Worm (Caenorhabditis elegans) whole organism, late embryonic: ENCODE results near the gene F54A3.6.

Experiments used
- C38D4.7 ChIP-seq: fragments of 200-800 bp; sonication (Bioruptor generic); optimal IDR thresholded peaks from 2 replicates; lab custom pipeline; 2018; ENCODE audit warnings: mild to moderate bottlenecking, missing genetic modification characterization, moderate library complexity, missing compliant biosample characterization
- F13H6.1 ChIP-seq: sonication (generic microtip); optimal IDR thresholded peaks from 2 replicates; lab custom pipeline; 2016; ENCODE audit warnings: missing genetic modification characterization, missing compliant biosample characterization
- K09A11.1 ChIP-seq: sonication (generic microtip); optimal IDR thresholded peaks from 2 replicates; lab custom pipeline; 2017; ENCODE audit warnings: antibody characterized with exemption, mild to moderate bottlenecking, missing genetic modification characterization, missing compliant biosample characterization; ENCODE audit not compliant: insufficient read depth
- T23F11.4 ChIP-seq: fragments of 200-800 bp; sonication (Bioruptor generic); optimal IDR thresholded peaks from 2 replicates; lab custom pipeline; 2018; ENCODE audit warnings: mild to moderate bottlenecking, missing genetic modification characterization, missing compliant biosample characterization
- Y22D7AL.16 ChIP-seq: sonication (generic microtip); optimal IDR thresholded peaks from 2 replicates; lab custom pipeline; 2016; ENCODE audit warnings: missing genetic modification characterization, missing compliant biosample characterization
- ahr-1 ChIP-seq: sonication (generic microtip); optimal IDR thresholded peaks from 2 replicates; lab custom pipeline; 2016; ENCODE audit warnings: missing genetic modification characterization, missing compliant biosample characterization
- ceh-14 ChIP-seq: sonication (generic microtip); optimal IDR thresholded peaks from 2 replicates; lab custom pipeline; 2016; ENCODE audit warnings: missing genotype, missing genetic modification characterization, missing compliant biosample characterization
- ceh-19 ChIP-seq: fragments of 200-800 bp; sonication (Bioruptor generic); optimal IDR thresholded peaks from 2 replicates; lab custom pipeline; 2018; ENCODE audit warnings: mild to moderate bottlenecking, missing genetic modification characterization, missing compliant biosample characterization
- ceh-2 ChIP-seq: sonication (generic microtip); optimal IDR thresholded peaks from 2 replicates; lab custom pipeline; 2016; ENCODE audit warnings: missing genotype, missing genetic modification characterization, missing compliant biosample characterization
- ceh-24 ChIP-seq: sonication (generic microtip); optimal IDR thresholded peaks from 2 replicates; lab custom pipeline; 2016; ENCODE audit warnings: mild to moderate bottlenecking, missing genetic modification characterization, missing compliant biosample characterization
- ceh-30 ChIP-seq: fragments of 150-350 bp; optimal IDR thresholded peaks from 2 replicates; lab custom pipeline; 2014; ENCODE audit warnings: missing biosample characterization, missing genetic modification characterization
- ceh-31 ChIP-seq: sonication (generic microtip); optimal IDR thresholded peaks from 2 replicates; lab custom pipeline; 2016; ENCODE audit warnings: missing genetic modification characterization, missing compliant biosample characterization
- ceh-45 ChIP-seq: fragments of 200-800 bp; sonication (Bioruptor generic); IDR thresholded peaks from 2 replicates; pipeline ENCODE4 v1.3.6; 2022; ENCODE audit warnings: missing genetic modification reagents, missing genetic modification characterization, missing compliant biosample characterization
- ceh-48 ChIP-seq: sonication (generic microtip); optimal IDR thresholded peaks from 2 replicates; lab custom pipeline; 2016; ENCODE audit warnings: missing genetic modification characterization, inconsistent platforms, missing compliant biosample characterization
- ceh-6 ChIP-seq: fragments of 200-800 bp; sonication (Bioruptor generic); optimal IDR thresholded peaks from 2 replicates; lab custom pipeline; 2018; ENCODE audit warnings: mild to moderate bottlenecking, missing genetic modification characterization, missing compliant biosample characterization
- ceh-9 ChIP-seq: sonication (generic microtip); optimal IDR thresholded peaks from 2 replicates; lab custom pipeline; 2016; ENCODE audit warnings: mild to moderate bottlenecking, missing genetic modification characterization, inconsistent platforms, missing compliant biosample characterization
- dmd-4 ChIP-seq: sonication (generic microtip); optimal IDR thresholded peaks from 2 replicates; lab custom pipeline; 2016; ENCODE audit warnings: borderline replicate concordance, missing genetic modification characterization, missing compliant biosample characterization
- elt-2 ChIP-seq: sonication (generic microtip); optimal IDR thresholded peaks from 2 replicates; lab custom pipeline; 2016; ENCODE audit warnings: missing genetic modification reagents, missing genetic modification characterization, missing compliant biosample characterization
- elt-4 ChIP-seq: sonication (generic microtip); optimal IDR thresholded peaks from 2 replicates; lab custom pipeline; 2016; ENCODE audit warnings: missing genetic modification characterization, missing compliant biosample characterization
- fax-1 ChIP-seq: sonication (generic microtip); optimal IDR thresholded peaks from 2 replicates; lab custom pipeline; 2016; ENCODE audit warnings: missing genotype, missing genetic modification characterization, missing compliant biosample characterization
- hlh-13 ChIP-seq: fragments of 200-800 bp; sonication (Bioruptor generic); optimal IDR thresholded peaks from 2 replicates; lab custom pipeline; 2018; ENCODE audit warnings: mild to moderate bottlenecking, missing genetic modification characterization, missing compliant biosample characterization
- hlh-30 ChIP-seq: sonication (generic microtip); optimal IDR thresholded peaks from 2 replicates; lab custom pipeline; 2017; ENCODE audit warnings: antibody characterized with exemption, missing genetic modification characterization, missing compliant biosample characterization; ENCODE audit not compliant: insufficient read depth
- hlh-6 ChIP-seq: sonication (generic microtip); optimal IDR thresholded peaks from 2 replicates; lab custom pipeline; 2016; ENCODE audit warnings: missing genotype, missing genetic modification characterization, missing compliant biosample characterization
- hlh-8 ChIP-seq: sonication (generic microtip); optimal IDR thresholded peaks from 2 replicates; lab custom pipeline; 2016; ENCODE audit warnings: missing genotype, missing genetic modification characterization, missing compliant biosample characterization
- lin-11 ChIP-seq: fragments of 200-800 bp; sonication (Bioruptor generic); optimal IDR thresholded peaks from 2 replicates; lab custom pipeline; 2018; ENCODE audit warnings: mild to moderate bottlenecking, missing genetic modification characterization, missing compliant biosample characterization
- nhr-11 ChIP-seq: fragments of 150-350 bp; optimal IDR thresholded peaks from 2 replicates; lab custom pipeline; 2014; ENCODE audit warnings: missing biosample characterization, missing genetic modification characterization
- odd-2 ChIP-seq: sonication (generic microtip); optimal IDR thresholded peaks from 2 replicates; lab custom pipeline; 2017; ENCODE audit warnings: antibody characterized with exemption, mild to moderate bottlenecking, missing genetic modification characterization, missing compliant biosample characterization
- pax-1 ChIP-seq: fragments of 150-350 bp; optimal IDR thresholded peaks from 2 replicates; lab custom pipeline; 2014; ENCODE audit warnings: missing biosample characterization, missing genetic modification characterization
- pha-2 ChIP-seq: sonication (generic microtip); optimal IDR thresholded peaks from 2 replicates; lab custom pipeline; 2017; ENCODE audit warnings: mild to moderate bottlenecking, missing genetic modification characterization, missing compliant biosample characterization
- rnt-1 ChIP-seq: sonication (generic microtip); optimal IDR thresholded peaks from 2 replicates; lab custom pipeline; 2016; ENCODE audit warnings: missing genetic modification characterization, missing compliant biosample characterization
- sdc-2 ChIP-seq: sonication (generic microtip); optimal IDR thresholded peaks from 2 replicates; lab custom pipeline; 2016; ENCODE audit warnings: missing genotype, missing genetic modification characterization, missing compliant biosample characterization
- sox-2 ChIP-seq: fragments of 200-800 bp; sonication (Bioruptor generic); IDR thresholded peaks from 2 replicates; pipeline ENCODE4 v1.3.6; 2022; ENCODE audit warnings: missing genetic modification reagents, missing genetic modification characterization, missing compliant biosample characterization
- sox-4 ChIP-seq: sonication (generic microtip); optimal IDR thresholded peaks from 2 replicates; lab custom pipeline; 2017; ENCODE audit warnings: mild to moderate bottlenecking, missing genetic modification characterization, inconsistent platforms, missing compliant biosample characterization
- syd-9 ChIP-seq: sonication (generic microtip); optimal IDR thresholded peaks from 2 replicates; lab custom pipeline; 2016; ENCODE audit warnings: mild to moderate bottlenecking, missing genetic modification characterization, moderate library complexity, missing compliant biosample characterization
- tbx-2 ChIP-seq: sonication (generic microtip); optimal IDR thresholded peaks from 2 replicates; lab custom pipeline; 2016; ENCODE audit warnings: missing genetic modification characterization, missing compliant biosample characterization
- tbx-7 ChIP-seq: sonication (generic microtip); optimal IDR thresholded peaks from 2 replicates; lab custom pipeline; 2016; ENCODE audit warnings: missing genotype, missing genetic modification characterization, missing compliant biosample characterization
- ttx-3 ChIP-seq: sonication (generic microtip); optimal IDR thresholded peaks from 2 replicates; lab custom pipeline; 2016; ENCODE audit warnings: missing genetic modification reagents, missing genetic modification characterization, missing compliant biosample characterization
- unc-3 ChIP-seq, 2 experiments: fragments of 200-800 bp in 1 of 2; sonication (Bioruptor generic) in 1 of 2; sonication (generic microtip) in 1 of 2; conservative IDR thresholded peaks in 1 of 2; optimal IDR thresholded peaks in 1 of 2; 2 replicates each; pipeline versions ENCODE4 v1.3.6 to Lab custom; 2016 to 2022; ENCODE audit warnings: missing compliant biosample characterization in 2 of 2, missing genetic modification characterization in 2 of 2, missing genetic modification reagents in 1 of 2
- unc-42 ChIP-seq: sonication (generic microtip); optimal IDR thresholded peaks from 2 replicates; lab custom pipeline; 2016; ENCODE audit warnings: missing genotype, missing genetic modification characterization, missing compliant biosample characterization
- unc-86 ChIP-seq: sonication (generic microtip); optimal IDR thresholded peaks from 2 replicates; lab custom pipeline; 2016; ENCODE audit warnings: missing genetic modification characterization, missing compliant biosample characterization
- ztf-16 ChIP-seq: sonication (generic microtip); optimal IDR thresholded peaks from 2 replicates; lab custom pipeline; 2017; ENCODE audit warnings: missing genetic modification characterization, missing compliant biosample characterization

F54A3.6 gene

ce11 chrII:2190522-2190921 is 41.7 kb downstream of the F54A3.6 start:
- no peak for TF ChIP-seq ceh-45 (GFP tag; lab: Robert Waterston, UW)
- no peak for TF ChIP-seq tbx-2 (tag; lab: Kevin White, UChicago)
- TF ChIP-seq odd-2 (tag; lab: Kevin White, UChicago): no peak
- no peak for TF ChIP-seq ceh-6 (GFP tag; lab: Kevin White, UChicago)
- no peak for TF ChIP-seq tbx-7
- TF ChIP-seq ahr-1 (tag; lab: Kevin White, UChicago): no peak
- TF ChIP-seq F13H6.1 (tag; lab: Kevin White, UChicago): no peak
- no peak for TF ChIP-seq sdc-2 (tag; lab: Kevin White, UChicago)
- TF ChIP-seq syd-9 (tag; lab: Kevin White, UChicago): no peak
- TF ChIP-seq ceh-48: no peak

ce11 chrII:2189357-2189756 is 42.9 kb downstream of the F54A3.6 start, which contains the start of gene mtq-2:
Gene mtq-2 (minus strand): TSS chrII:2189457.
- TF ChIP-seq pax-1 (tag; lab: Kevin White, UChicago) (no peak), K09A11.1 (tag; lab: Kevin White, UChicago) (no peak), ceh-19 (no peak), rnt-1 (tag; lab: Kevin White, UChicago) (no peak), ceh-2 (tag; lab: Kevin White, UChicago) (no peak), pha-2 (tag; lab: Kevin White, UChicago) (no peak), ttx-3 (no peak), unc-86 (tag; lab: Kevin White, UChicago) (no peak), ceh-48 (no peak), ceh-9 (tag; lab: Kevin White, UChicago) (no peak), sox-4 (tag; lab: Kevin White, UChicago) (no peak), odd-2 (tag; lab: Kevin White, UChicago) (no peak), lin-11 (tag; lab: Kevin White, UChicago) (no peak), hlh-8 (tag; lab: Kevin White, UChicago) (no peak), hlh-6 (no peak), syd-9 (tag; lab: Kevin White, UChicago) (no peak)
- TF ChIP-seq, all 69 proteins: peak for 0

ce11 chrII:2186730-2187129 is 45.5 kb downstream of the F54A3.6 start:
- no peak for TF ChIP-seq unc-86 (tag; lab: Kevin White, UChicago)
- TF ChIP-seq unc-3 (GFP tag; conservative IDR thresholded peaks at IDR 0.05; lab: Robert Waterston, UW): no peak
- TF ChIP-seq unc-3 (tag; optimal IDR thresholded peaks at IDR 0.05; lab: Kevin White, UChicago): no peak
- no peak for TF ChIP-seq ahr-1 (tag; lab: Kevin White, UChicago)
- TF ChIP-seq unc-42: no peak
- no peak for TF ChIP-seq F13H6.1 (tag; lab: Kevin White, UChicago)
- TF ChIP-seq C38D4.7 (GFP tag; lab: Kevin White, UChicago): no peak
- TF ChIP-seq ttx-3: no peak
- no peak for TF ChIP-seq pax-1 (tag; lab: Kevin White, UChicago)
- TF ChIP-seq T23F11.4 (GFP tag; lab: Kevin White, UChicago): no peak
- TF ChIP-seq hlh-30: no peak
- no peak for TF ChIP-seq ceh-30 (tag; lab: Kevin White, UChicago)
- TF ChIP-seq ceh-24 (tag; lab: Kevin White, UChicago): no peak

ce11 chrII:2186329-2186728 is 45.9 kb downstream of the F54A3.6 start, which contains the start of gene gba-2:
Gene gba-2 (minus strand): TSS chrII:2186434.
- TF ChIP-seq Y22D7AL.16 (tag; lab: Kevin White, UChicago) (no peak), ahr-1 (tag; lab: Kevin White, UChicago) (no peak), elt-2 (tag; lab: Kevin White, UChicago) (no peak), dmd-4 (tag; lab: Kevin White, UChicago) (no peak), fax-1 (tag; lab: Kevin White, UChicago) (no peak), odd-2 (tag; lab: Kevin White, UChicago) (no peak), hlh-30 (no peak), F13H6.1 (tag; lab: Kevin White, UChicago) (no peak), ceh-14 (tag; lab: Kevin White, UChicago) (no peak), ztf-16 (tag; lab: Kevin White, UChicago) (no peak), sox-2 (no peak), T23F11.4 (GFP tag; lab: Kevin White, UChicago) (no peak), nhr-11 (tag; lab: Kevin White, UChicago) (no peak), pha-2 (tag; lab: Kevin White, UChicago) (no peak), hlh-8 (tag; lab: Kevin White, UChicago) (no peak), ceh-31 (no peak), elt-4 (tag; lab: Kevin White, UChicago) (no peak), hlh-13 (GFP tag; lab: Kevin White, UChicago) (no peak)
